Worm (Caenorhabditis elegans): ENCODE data around the gene flp-12.

The flp-12 gene

DNA sequence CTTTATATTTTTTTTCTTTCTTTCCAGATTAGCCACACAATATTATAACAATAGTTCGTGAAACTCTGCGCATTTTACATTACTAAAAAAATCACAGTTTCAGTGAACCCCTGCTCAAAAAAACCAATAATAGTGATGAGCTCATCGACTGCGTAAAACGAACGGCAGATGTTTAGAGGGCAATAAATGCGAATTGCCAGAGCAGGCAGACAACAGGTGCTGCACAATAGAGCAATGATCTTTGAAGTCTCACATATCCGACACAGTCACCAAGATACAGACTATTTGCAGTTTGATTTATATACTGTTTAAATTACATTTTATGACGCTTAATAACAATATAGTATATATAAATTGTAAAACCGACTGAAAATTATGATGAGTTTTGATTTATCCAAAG, 17.5 kb upstream of the flp-12 start:
- TF ChIP-seq pes-1 (GFP tag; IDR thresholded peaks at IDR 0.05) (no peak), sea-1 (GFP tag; conservative IDR thresholded peaks at IDR 0.05) (no peak), hmbx-1 (tag; optimal IDR thresholded peaks at IDR 0.05) (no peak), hmg-4 (GFP tag; optimal IDR thresholded peaks at IDR 0.05) (no peak), ets-7 (tag; optimal IDR thresholded peaks at IDR 0.05) (no peak), ceh-13 (GFP tag; optimal IDR thresholded peaks at IDR 0.05) (no peak), tra-4 (tag; optimal IDR thresholded peaks at IDR 0.05) (no peak), flt-1 (GFP tag; IDR thresholded peaks at IDR 0.05) (no peak), ama-1 (optimal IDR thresholded peaks at IDR 0.05) (no peak), scrt-1 (GFP tag; IDR thresholded peaks at IDR 0.05) (no peak), aly-1 (tag; optimal IDR thresholded peaks at IDR 0.05) (no peak), hnd-1 (tag; optimal IDR thresholded peaks at IDR 0.05) (no peak), tbx-11 (GFP tag; IDR thresholded peaks at IDR 0.05) (no peak), B0310.2 (tag; optimal IDR thresholded peaks at IDR 0.05) (no peak), F13C5.2 (tag; optimal IDR thresholded peaks at IDR 0.05) (no peak)

DNA sequence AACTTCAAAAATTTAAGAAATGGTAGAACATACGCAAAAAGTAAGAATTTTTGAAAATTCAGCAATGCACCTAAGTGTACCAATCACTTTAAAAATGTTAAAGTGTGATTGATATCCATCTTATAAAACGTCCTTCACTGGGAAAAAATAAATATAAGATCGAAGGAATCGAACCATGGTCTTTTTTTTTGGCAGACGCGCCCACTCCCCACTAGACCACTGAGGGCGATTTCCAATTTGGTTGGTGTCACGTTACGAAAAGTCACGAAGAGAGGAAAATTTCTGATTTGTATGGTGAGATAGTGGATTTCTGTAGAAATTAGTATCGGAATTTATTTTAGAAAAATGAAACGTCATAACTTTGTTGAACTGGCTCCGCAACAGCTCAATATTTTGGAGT, 15.2 kb upstream of the flp-12 start:
- TF ChIP-seq tbx-11 (GFP tag; IDR thresholded peaks at IDR 0.05) = no peak

DNA sequence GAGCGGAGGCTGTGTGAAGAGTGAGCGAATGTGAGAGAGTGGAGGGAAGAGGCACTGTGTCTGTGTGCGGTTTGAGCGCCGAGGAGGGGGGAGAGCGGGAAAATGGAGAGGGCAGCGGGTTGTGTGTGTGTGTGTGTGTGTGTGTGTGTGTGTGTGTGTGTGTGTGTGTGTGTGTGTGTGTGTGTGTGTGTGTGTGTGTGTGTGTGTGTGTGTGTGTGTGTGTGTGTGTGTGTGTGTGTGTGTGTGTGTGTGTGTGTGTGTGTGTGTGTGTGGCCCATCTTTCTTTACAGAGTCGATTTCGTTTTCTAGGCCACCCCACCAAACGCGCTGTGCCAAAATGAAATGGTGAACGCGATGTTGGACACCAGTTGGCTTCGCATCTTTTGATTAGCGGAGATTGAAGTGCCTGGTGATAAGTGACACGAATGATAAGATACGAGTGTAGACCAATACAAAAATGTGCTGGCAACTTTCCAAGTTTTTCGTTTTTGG, 14.3 kb upstream of the flp-12 start:
- TF ChIP-seq F13C5.2 (tag; optimal IDR thresholded peaks at IDR 0.05) (peak; percentile 82), tra-4 (tag; optimal IDR thresholded peaks at IDR 0.05) (peak; percentile 24), tbx-11 (GFP tag; IDR thresholded peaks at IDR 0.05) (0 out of 2 replicates have a peak, but pooled peaks have one; percentile 43), hmbx-1 (tag; optimal IDR thresholded peaks at IDR 0.05) (peak; percentile 53), hmg-4 (GFP tag; optimal IDR thresholded peaks at IDR 0.05) (peak; percentile 95), B0310.2 (tag; optimal IDR thresholded peaks at IDR 0.05) (peak; percentile 74), ceh-13 (GFP tag; optimal IDR thresholded peaks at IDR 0.05) (peak; percentile 45), flt-1 (GFP tag; IDR thresholded peaks at IDR 0.05) (peak; percentile 51; the same call in 1 of the 2 replicates), ceh-36 (tag; optimal IDR thresholded peaks at IDR 0.05) (peak; percentile 48), tbx-37 (GFP tag; conservative IDR thresholded peaks at IDR 0.05) (peak; percentile 49; the same call in 1 of the 2 replicates)

DNA sequence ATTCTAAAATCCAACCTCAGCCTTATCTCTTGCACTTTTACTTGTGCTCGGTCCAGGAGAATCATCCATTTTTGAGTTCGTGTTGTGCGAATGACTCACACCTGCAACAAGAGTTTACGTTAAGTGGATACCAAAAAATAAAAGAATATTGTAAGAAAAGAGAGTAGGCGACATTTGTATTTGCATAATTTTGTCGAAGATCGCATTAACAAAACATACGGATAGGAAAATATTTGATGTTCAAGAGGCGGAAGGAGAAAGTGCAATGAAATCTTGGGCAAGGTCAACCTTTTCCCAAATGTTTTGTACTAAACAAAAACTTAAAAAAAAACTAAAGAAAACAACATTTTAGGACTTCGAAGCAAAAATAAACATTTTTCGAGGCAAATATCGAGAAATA, 13.7 kb upstream of the flp-12 start, which contains the start of gene spat-3:
Gene spat-3 (minus strand): TSS at position 101 of the 400 bp plus-strand sequence.
- TF ChIP-seq hnd-1 (tag; optimal IDR thresholded peaks at IDR 0.05) (no peak), B0310.2 (tag; optimal IDR thresholded peaks at IDR 0.05) (no peak), F13C5.2 (tag; optimal IDR thresholded peaks at IDR 0.05) (no peak), sea-1 (GFP tag; conservative IDR thresholded peaks at IDR 0.05) (no peak), ets-7 (tag; optimal IDR thresholded peaks at IDR 0.05) (no peak), ceh-36 (tag; optimal IDR thresholded peaks at IDR 0.05) (no peak), pes-1 (GFP tag; IDR thresholded peaks at IDR 0.05) (no peak), ama-1 (optimal IDR thresholded peaks at IDR 0.05) (no peak), hmbx-1 (tag; optimal IDR thresholded peaks at IDR 0.05) (no peak), tbx-37 (GFP tag; conservative IDR thresholded peaks at IDR 0.05) (no peak), flt-1 (GFP tag; IDR thresholded peaks at IDR 0.05) (no peak)

DNA sequence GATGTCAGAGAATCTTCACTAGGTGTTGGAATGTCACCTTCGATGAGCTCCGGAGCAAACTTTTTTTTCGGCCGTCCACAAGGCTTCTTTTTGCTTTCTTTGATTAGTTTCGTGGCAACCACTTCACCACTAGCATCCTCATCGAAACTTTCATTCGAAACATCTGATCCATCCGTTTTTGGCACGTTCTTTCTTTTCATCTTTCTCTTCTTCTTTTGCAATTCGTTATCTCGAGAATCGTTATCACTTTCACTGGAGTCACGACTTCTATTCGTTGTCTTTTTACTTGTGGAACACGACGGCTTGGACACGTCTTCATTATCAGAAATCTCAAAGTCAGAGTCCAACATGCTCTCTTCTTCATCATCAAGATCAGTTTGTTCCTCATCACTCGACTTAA, 12.0 kb upstream of the flp-12 start:
- no peak for TF ChIP-seq aly-1 (tag; optimal IDR thresholded peaks at IDR 0.05)
- no peak for TF ChIP-seq hmg-4 (GFP tag; optimal IDR thresholded peaks at IDR 0.05)
- no peak for TF ChIP-seq ceh-13 (GFP tag; optimal IDR thresholded peaks at IDR 0.05)
- TF ChIP-seq sea-1 (GFP tag; conservative IDR thresholded peaks at IDR 0.05) = no peak
- TF ChIP-seq tbx-11 (GFP tag; IDR thresholded peaks at IDR 0.05) = no peak
- no peak for TF ChIP-seq pes-1 (GFP tag; IDR thresholded peaks at IDR 0.05)
- no peak for TF ChIP-seq ets-7 (tag; optimal IDR thresholded peaks at IDR 0.05)
- TF ChIP-seq ama-1 (optimal IDR thresholded peaks at IDR 0.05) = no peak
- no peak for TF ChIP-seq flt-1 (GFP tag; IDR thresholded peaks at IDR 0.05)
- TF ChIP-seq hmbx-1 (tag; optimal IDR thresholded peaks at IDR 0.05) = no peak
- no peak for TF ChIP-seq ceh-36 (tag; optimal IDR thresholded peaks at IDR 0.05)

DNA sequence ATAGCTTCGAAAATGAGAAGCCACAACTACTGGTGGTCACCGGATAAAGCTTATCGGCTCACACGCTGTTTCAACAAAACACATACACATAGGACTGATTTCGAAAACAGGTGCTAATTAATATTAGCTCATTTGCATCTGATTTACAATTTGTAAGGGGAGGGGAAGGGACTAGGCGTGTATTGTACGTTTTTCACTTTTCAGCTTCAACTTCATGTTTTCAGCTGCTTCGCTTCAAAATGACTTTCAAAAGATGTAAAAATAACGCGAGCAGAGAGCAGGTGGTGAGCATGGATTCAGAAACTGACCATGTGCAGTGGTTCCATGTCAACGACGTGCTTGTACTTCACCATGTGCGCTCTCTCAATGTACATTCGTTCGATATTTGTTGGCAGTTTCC, 8.8 kb upstream of the flp-12 start:
- TF ChIP-seq scrt-1 (GFP tag; IDR thresholded peaks at IDR 0.05) = no peak
- TF ChIP-seq flt-1 (GFP tag; IDR thresholded peaks at IDR 0.05) = no peak
- TF ChIP-seq sea-1 (GFP tag; conservative IDR thresholded peaks at IDR 0.05) = no peak
- TF ChIP-seq B0310.2 (tag; optimal IDR thresholded peaks at IDR 0.05) = no peak
- no peak for TF ChIP-seq tbx-11 (GFP tag; IDR thresholded peaks at IDR 0.05)
- no peak for TF ChIP-seq tbx-37 (GFP tag; conservative IDR thresholded peaks at IDR 0.05)
- TF ChIP-seq aly-1 (tag; optimal IDR thresholded peaks at IDR 0.05) = no peak
- TF ChIP-seq ama-1 (optimal IDR thresholded peaks at IDR 0.05) = no peak
- no peak for TF ChIP-seq tra-4 (tag; optimal IDR thresholded peaks at IDR 0.05)
- TF ChIP-seq ceh-36 (tag; optimal IDR thresholded peaks at IDR 0.05) = no peak
- TF ChIP-seq pes-1 (GFP tag; IDR thresholded peaks at IDR 0.05) = no peak
- no peak for TF ChIP-seq ets-7 (tag; optimal IDR thresholded peaks at IDR 0.05)

DNA sequence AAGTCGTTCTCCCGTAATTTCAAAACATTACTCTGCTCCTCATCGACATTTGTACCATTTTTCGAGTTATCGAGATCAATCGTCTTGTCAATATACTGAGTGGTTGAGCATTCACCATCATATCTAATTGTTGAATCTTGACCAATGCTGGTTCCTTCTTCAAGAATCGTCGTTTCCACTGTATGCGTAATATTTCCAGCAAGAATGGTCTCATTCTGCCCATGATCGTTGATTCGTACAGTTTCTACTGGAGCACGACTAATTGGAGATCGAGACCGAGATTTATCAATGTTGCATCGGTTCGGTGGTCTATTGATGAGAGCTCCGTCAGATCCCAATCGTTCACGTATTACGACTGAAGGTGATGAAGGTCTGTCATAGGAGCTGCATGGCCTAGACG, 7.4 kb upstream of the flp-12 start:
- no peak for TF ChIP-seq flt-1 (GFP tag; IDR thresholded peaks at IDR 0.05)
- no peak for TF ChIP-seq tbx-11 (GFP tag; IDR thresholded peaks at IDR 0.05)
- no peak for TF ChIP-seq hnd-1 (tag; optimal IDR thresholded peaks at IDR 0.05)
- TF ChIP-seq tra-4 (tag; optimal IDR thresholded peaks at IDR 0.05) = no peak
- TF ChIP-seq pes-1 (GFP tag; IDR thresholded peaks at IDR 0.05) = no peak
- TF ChIP-seq scrt-1 (GFP tag; IDR thresholded peaks at IDR 0.05) = no peak
- no peak for TF ChIP-seq sea-1 (GFP tag; conservative IDR thresholded peaks at IDR 0.05)
- TF ChIP-seq ets-7 (tag; optimal IDR thresholded peaks at IDR 0.05) = no peak

DNA sequence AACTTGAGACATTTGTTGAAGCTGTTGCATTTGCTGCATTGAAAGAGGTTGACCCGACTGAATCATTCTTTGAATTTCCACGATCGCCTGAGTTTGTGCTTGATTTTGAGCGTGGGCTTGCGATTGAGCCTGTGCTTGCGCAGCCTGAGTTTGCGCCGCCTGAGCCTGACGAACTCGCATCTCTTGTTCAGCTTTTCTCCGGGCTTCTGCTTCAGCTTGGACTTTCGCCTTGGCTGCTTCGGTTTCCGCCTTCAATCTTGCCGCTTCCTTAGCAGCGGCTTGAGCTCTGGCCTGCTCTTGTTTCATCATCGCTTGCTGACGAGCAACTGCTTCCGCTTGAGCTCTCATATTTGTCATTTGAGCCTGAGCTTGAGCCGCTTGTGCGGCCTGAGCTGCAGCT, 5.3 kb upstream of the flp-12 start:
- TF ChIP-seq flt-1 (GFP tag; IDR thresholded peaks at IDR 0.05) (no peak), ets-7 (tag; optimal IDR thresholded peaks at IDR 0.05) (no peak), ceh-13 (GFP tag; optimal IDR thresholded peaks at IDR 0.05) (no peak), scrt-1 (GFP tag; IDR thresholded peaks at IDR 0.05) (no peak), B0310.2 (tag; optimal IDR thresholded peaks at IDR 0.05) (no peak), tbx-37 (GFP tag; conservative IDR thresholded peaks at IDR 0.05) (no peak)

Measured in whole organism, early embryonic.